Worm (Caenorhabditis elegans) whole organism, late embryonic: Measurements from ENCODE around the gene ZK228.10.

Experiments used
- F13H6.1 ChIP-seq: sonication (generic microtip); optimal IDR thresholded peaks from 2 replicates; lab custom pipeline; 2016; ENCODE audit warnings: missing genetic modification characterization, missing compliant biosample characterization
- T23F11.4 ChIP-seq: fragments of 200-800 bp; sonication (Bioruptor generic); optimal IDR thresholded peaks from 2 replicates; lab custom pipeline; 2018; ENCODE audit warnings: mild to moderate bottlenecking, missing genetic modification characterization, missing compliant biosample characterization
- ama-1 ChIP-seq: fragments of 150-350 bp; optimal IDR thresholded peaks from 2 replicates; lab custom pipeline; 2014
- dve-1 ChIP-seq: sonication (generic microtip); optimal IDR thresholded peaks from 2 replicates; lab custom pipeline; 2017; ENCODE audit warnings: antibody characterized with exemption, mild to moderate bottlenecking, missing genetic modification characterization, missing compliant biosample characterization
- elt-2 ChIP-seq: sonication (generic microtip); optimal IDR thresholded peaks from 2 replicates; lab custom pipeline; 2016; ENCODE audit warnings: missing genetic modification reagents, missing genetic modification characterization, missing compliant biosample characterization
- fkh-10 ChIP-seq: fragments of 150-350 bp; optimal IDR thresholded peaks from 2 replicates; lab custom pipeline; 2014; ENCODE audit warnings: missing biosample characterization, missing genetic modification reagents, missing genetic modification characterization
- fkh-6 ChIP-seq: sonication (generic microtip); optimal IDR thresholded peaks from 2 replicates; lab custom pipeline; 2016; ENCODE audit warnings: missing genetic modification characterization, missing compliant biosample characterization
- npax-4 ChIP-seq: sonication (generic microtip); optimal IDR thresholded peaks from 2 replicates; lab custom pipeline; 2016; ENCODE audit warnings: missing genetic modification characterization, missing compliant biosample characterization
- pag-3 ChIP-seq: sonication (generic microtip); optimal IDR thresholded peaks from 2 replicates; lab custom pipeline; 2016; ENCODE audit warnings: missing compliant biosample characterization, missing genetic modification characterization, borderline replicate concordance
- pha-4 ChIP-seq: fragments of 150-350 bp; optimal IDR thresholded peaks from 2 replicates; lab custom pipeline; 2018; ENCODE audit warnings: missing biosample characterization, missing genetic modification reagents, missing genetic modification characterization
- tbx-2 ChIP-seq: sonication (generic microtip); optimal IDR thresholded peaks from 2 replicates; lab custom pipeline; 2016; ENCODE audit warnings: missing genetic modification characterization, missing compliant biosample characterization
- unc-3 ChIP-seq, 2 experiments: fragments of 200-800 bp in 1 of 2; sonication (Bioruptor generic) in 1 of 2; sonication (generic microtip) in 1 of 2; conservative IDR thresholded peaks in 1 of 2; optimal IDR thresholded peaks in 1 of 2; 2 replicates each; pipeline versions ENCODE4 v1.3.6 to Lab custom; 2016 to 2022; ENCODE audit warnings: missing compliant biosample characterization in 2 of 2, missing genetic modification characterization in 2 of 2, missing genetic modification reagents in 1 of 2

ce11 chrV:18426280-18426679, 30.4 kb upstream of the ZK228.10 start, which contains the start of gene srw-83:
- TF ChIP-seq elt-2 (no peak), pha-4 (no peak), ama-1 (no peak), npax-4 (tag; lab: Kevin White, UChicago) (no peak), T23F11.4 (GFP tag; lab: Kevin White, UChicago) (no peak), F13H6.1 (tag; lab: Kevin White, UChicago) (no peak), unc-3 (GFP tag; conservative IDR thresholded peaks at IDR 0.05; lab: Robert Waterston, UW) (no peak), unc-3 (tag; optimal IDR thresholded peaks at IDR 0.05; lab: Kevin White, UChicago) (no peak), tbx-2 (tag; lab: Kevin White, UChicago) (no peak), pag-3 (tag; lab: Kevin White, UChicago) (no peak), dve-1 (tag; lab: Kevin White, UChicago) (no peak), fkh-6 (tag; lab: Kevin White, UChicago) (no peak), fkh-10 (GFP tag; lab: Kevin White, UChicago) (no peak)
